Worm (Caenorhabditis elegans): ENCODE data around the gene F56D6.8.

The F56D6.8 gene

DNA sequence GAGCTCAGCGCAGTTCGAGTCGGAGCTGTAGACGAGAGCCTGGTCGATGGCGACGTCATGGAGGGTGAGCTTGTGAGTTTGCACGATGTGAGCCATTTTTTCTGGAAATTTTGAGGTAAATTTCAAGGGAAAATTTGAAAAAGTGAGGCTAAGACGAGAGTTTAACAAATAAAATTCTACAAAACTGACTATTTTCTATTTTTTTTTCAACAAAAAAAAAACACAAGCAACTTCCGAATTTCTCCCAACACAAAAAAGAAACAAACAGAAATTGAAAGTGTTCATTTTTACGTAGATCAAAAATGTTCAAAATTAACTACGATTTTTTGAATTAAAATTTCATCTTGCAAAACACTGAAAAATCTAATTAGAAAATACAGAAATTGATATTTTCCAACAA lies 20.5 kb downstream of the F56D6.8 start, which contains the start of gene F37C4.5:
Gene F37C4.5 (minus strand): TSS at position 101 of the 400 bp plus-strand sequence.
- TF ChIP-seq ceh-32 (tag; optimal IDR thresholded peaks at IDR 0.05; ENCODE audit: poor library complexity) (no peak), madf-9 (GFP tag; conservative IDR thresholded peaks at IDR 0.05) (no peak), lin-29 (GFP tag; IDR thresholded peaks at IDR 0.05) (no peak), mep-1 (tag; optimal IDR thresholded peaks at IDR 0.05) (no peak), dmd-9 (GFP tag; IDR thresholded peaks at IDR 0.05) (no peak), set-16 (GFP tag; IDR thresholded peaks at IDR 0.05) (no peak)

ce11 chrIV:3873195-3873594 lies 21.0 kb downstream of the F56D6.8 start:
- TF ChIP-seq unc-62 (GFP tag; optimal IDR thresholded peaks at IDR 0.05 in 1 of 2) (peak in 1 of 2 experiments; percentile 81), unc-62 (tag; optimal IDR thresholded peaks at IDR 0.05) (no peak), zip-11 (GFP tag; IDR thresholded peaks at IDR 0.05) (no peak), zfp-3 (GFP tag; conservative IDR thresholded peaks at IDR 0.05) (0 out of 2 replicates have a peak, but pooled peaks have one; percentile 12), set-16 (GFP tag; IDR thresholded peaks at IDR 0.05) (peak; percentile 81)

ce11 chrIV:3869875-3870274 lies 24.4 kb downstream of the F56D6.8 start:
- no peak for TF ChIP-seq nhr-6 (tag; optimal IDR thresholded peaks at IDR 0.05)

DNA sequence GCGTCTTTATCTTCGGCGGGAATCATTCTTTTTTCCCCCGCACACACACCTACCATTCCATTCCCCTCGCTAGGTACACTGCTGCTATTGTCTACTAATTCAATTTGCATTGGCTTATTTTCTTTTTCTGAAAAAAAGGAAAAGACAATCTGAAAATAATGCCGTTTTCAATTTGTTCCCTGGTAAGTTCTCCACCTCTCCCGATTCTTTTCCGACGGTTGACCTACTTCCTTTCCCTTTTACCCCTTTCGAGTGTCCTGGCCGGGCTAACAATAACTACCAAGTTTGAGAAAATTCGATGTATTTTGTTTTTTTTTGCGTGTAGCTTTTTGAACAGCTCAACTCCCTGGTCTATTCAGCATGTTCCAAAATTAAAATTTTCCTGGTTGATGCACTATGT lies 27.0 kb downstream of the F56D6.8 start, which contains the start of gene F37C4.4:
Gene F37C4.4 (plus strand): TSS at position 58 of the 400 bp plus-strand sequence.
- TF ChIP-seq F44E2.7 (GFP tag; IDR thresholded peaks at IDR 0.05) (no peak), aha-1 (tag) (peak; percentile 54), unc-62 (GFP tag; optimal IDR thresholded peaks at IDR 0.05 in 1 of 2) (peak in 1 of 2 experiments; percentile 36), unc-62 (tag; optimal IDR thresholded peaks at IDR 0.05) (no peak)

DNA sequence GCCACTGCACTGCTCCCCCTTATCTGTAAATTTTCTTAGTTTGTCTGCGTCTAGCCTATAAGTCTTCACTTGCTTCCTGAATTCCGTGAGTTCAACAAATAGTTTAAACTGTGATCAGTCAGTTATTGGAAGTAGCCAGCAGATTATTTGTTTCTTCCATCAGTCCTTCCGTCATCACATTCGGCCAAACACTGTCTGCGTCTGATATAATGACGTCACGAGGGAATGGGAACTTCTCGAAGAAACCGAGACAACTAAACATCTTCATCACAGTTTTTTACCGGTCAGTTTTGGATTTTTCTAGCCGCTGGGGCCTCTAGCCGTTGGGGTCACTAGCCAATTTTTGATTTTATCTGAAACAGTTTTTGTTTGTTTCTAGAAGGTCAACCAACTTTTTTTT lies 28.2 kb downstream of the F56D6.8 start:
- no peak for TF ChIP-seq hif-1 (tag; optimal IDR thresholded peaks at IDR 0.05)
- peak; percentile 24; the same call in 1 of the 2 replicates for TF ChIP-seq dmd-6 (GFP tag; IDR thresholded peaks at IDR 0.05)
- TF ChIP-seq saeg-2 (GFP tag; IDR thresholded peaks at IDR 0.05) = no peak
- peak; percentile 12 for TF ChIP-seq hlh-30 (tag; optimal IDR thresholded peaks at IDR 0.05; ENCODE audit: insufficient read depth)
- no peak for TF ChIP-seq F26F4.8 (GFP tag; conservative IDR thresholded peaks at IDR 0.05)
- TF ChIP-seq nhr-28 (tag; optimal IDR thresholded peaks at IDR 0.05) = peak; percentile 49
- TF ChIP-seq daf-16 (GFP tag; optimal IDR thresholded peaks at IDR 0.05) = no peak
- TF ChIP-seq daf-16 (tag; optimal IDR thresholded peaks at IDR 0.05) = peak; percentile 36
- peak; percentile 50 for TF ChIP-seq hlh-11 (tag; optimal IDR thresholded peaks at IDR 0.05)
- no peak for TF ChIP-seq lim-7 (GFP tag; IDR thresholded peaks at IDR 0.05)

ce11 chrIV:3864944-3865343 lies 29.3 kb downstream of the F56D6.8 start, which contains the start of gene aat-8:
TSS of gene aat-8 (minus strand) at chrIV:3865044.
- TF ChIP-seq nhr-25 (tag; optimal IDR thresholded peaks at IDR 0.05; ENCODE audit: borderline replicate concordance, insufficient read depth) (no peak), aha-1 (tag) (peak; percentile 0), lin-38 (GFP tag; IDR thresholded peaks at IDR 0.05) (no peak)

ce11 chrIV:3862948-3863347 lies 31.3 kb downstream of the F56D6.8 start:
- TF ChIP-seq aha-1 (tag) (peak; percentile 90), zag-1 (tag; optimal IDR thresholded peaks at IDR 0.05) (no peak)

ce11 chrIV:3860419-3860818 lies 33.8 kb downstream of the F56D6.8 start:
- TF ChIP-seq madf-9 (GFP tag; conservative IDR thresholded peaks at IDR 0.05) = no peak
- no peak for TF ChIP-seq cey-2 (tag; optimal IDR thresholded peaks at IDR 0.05; ENCODE audit: borderline replicate concordance, insufficient read depth)
- TF ChIP-seq lin-1 (GFP tag; IDR thresholded peaks at IDR 0.05) = no peak
- no peak for TF ChIP-seq fkh-10 (GFP tag; optimal IDR thresholded peaks at IDR 0.05)
- no peak for TF ChIP-seq lin-13 (GFP tag; optimal IDR thresholded peaks at IDR 0.05)
- TF ChIP-seq unc-39 (tag; optimal IDR thresholded peaks at IDR 0.05) = no peak
- no peak for TF ChIP-seq mxl-3 (GFP tag; optimal IDR thresholded peaks at IDR 0.05)
- no peak for TF ChIP-seq egl-43 (GFP tag; IDR thresholded peaks at IDR 0.05)
- no peak for TF ChIP-seq ceh-28 (tag; optimal IDR thresholded peaks at IDR 0.05)
- TF ChIP-seq F44E2.7 (GFP tag; IDR thresholded peaks at IDR 0.05) = no peak
- TF ChIP-seq R02D3.7 (tag; optimal IDR thresholded peaks at IDR 0.05) = no peak
- TF ChIP-seq Y48G9A.11 (GFP tag; IDR thresholded peaks at IDR 0.05) = no peak
- no peak for TF ChIP-seq nhr-41 (GFP tag; IDR thresholded peaks at IDR 0.05)
- no peak for TF ChIP-seq F49E8.2 (tag; optimal IDR thresholded peaks at IDR 0.05; ENCODE audit: borderline replicate concordance)
- TF ChIP-seq aly-2 (tag; optimal IDR thresholded peaks at IDR 0.05) = no peak

Measured in whole organism, L4 larva.